Fruit fly (Drosophila melanogaster): Measurements from ENCODE around the gene Cox17.
A peak's percentile ranks its signal among the peaks of the same experiment; 100 is the strongest.

Gene Cox17

dm6 chrX:15063404-15064062, 21.0 kb downstream of the Cox17 start, which contains the start of the genes hiw and ND-B18 (continued):
- no peak for TF ChIP-seq kay (GFP tag; optimal IDR thresholded peaks at IDR 0.05)
- no peak for TF ChIP-seq CG14441 (GFP tag; IDR thresholded peaks at IDR 0.05)
- TF ChIP-seq CG3407 (GFP tag; optimal IDR thresholded peaks at IDR 0.05) = no peak
- no peak for TF ChIP-seq fu2 (GFP tag; optimal IDR thresholded peaks at IDR 0.05)
- no peak for TF ChIP-seq hkb (optimal IDR thresholded peaks at IDR 0.05)
- TF ChIP-seq hkb (GFP tag; IDR thresholded peaks at IDR 0.05) = 0 out of 2 replicates have a peak, but pooled peaks have one; percentile 15
- TF ChIP-seq CG10959 (GFP tag; IDR thresholded peaks at IDR 0.05) = no peak
- TF ChIP-seq cg (GFP tag; optimal IDR thresholded peaks at IDR 0.05) = no peak
- no peak for TF ChIP-seq fru (optimal IDR thresholded peaks at IDR 0.05)
- TF ChIP-seq CG9876 (GFP tag; optimal IDR thresholded peaks at IDR 0.05) = no peak
- TF ChIP-seq CG3065 (GFP tag; optimal IDR thresholded peaks at IDR 0.05) = no peak
- no peak for TF ChIP-seq Kr (GFP tag; optimal IDR thresholded peaks at IDR 0.05)
- TF ChIP-seq CG18476 (GFP tag; optimal IDR thresholded peaks at IDR 0.05) = no peak
- TF ChIP-seq CG2678 (tag; optimal IDR thresholded peaks at IDR 0.05) = no peak
- no peak for TF ChIP-seq CG16779 (GFP tag; IDR thresholded peaks at IDR 0.05)
- TF ChIP-seq sim (GFP tag; IDR thresholded peaks at IDR 0.05) = no peak
- TF ChIP-seq her (GFP tag; optimal IDR thresholded peaks at IDR 0.05) = no peak
- TF ChIP-seq Dp (GFP tag; optimal IDR thresholded peaks at IDR 0.05) = peak; percentile 64
- TF ChIP-seq dan (GFP tag; IDR thresholded peaks at IDR 0.05) = no peak
- TF ChIP-seq nmo (GFP tag; optimal IDR thresholded peaks at IDR 0.05) = peak; percentile 35
- no peak for TF ChIP-seq CG10366 (GFP tag; IDR thresholded peaks at IDR 0.05)
- no peak for TF ChIP-seq insv (GFP tag; optimal IDR thresholded peaks at IDR 0.05)
- TF ChIP-seq Gug (GFP tag; IDR thresholded peaks at IDR 0.05) = no peak
- no peak for TF ChIP-seq jigr1 (GFP tag; IDR thresholded peaks at IDR 0.05)
- no peak for TF ChIP-seq Poxn (GFP tag; IDR thresholded peaks at IDR 0.05)
- TF ChIP-seq lola (GFP tag; optimal IDR thresholded peaks at IDR 0.05) = no peak
- peak; percentile 30 for TF ChIP-seq CG12104 (GFP tag; optimal IDR thresholded peaks at IDR 0.05)
- TF ChIP-seq CG12299 (tag; optimal IDR thresholded peaks at IDR 0.05) = no peak
- no peak for TF ChIP-seq CG2199 (GFP tag; IDR thresholded peaks at IDR 0.05)
- TF ChIP-seq otp (GFP tag; IDR thresholded peaks at IDR 0.05) = no peak
- TF ChIP-seq CG12744 (GFP tag; optimal IDR thresholded peaks at IDR 0.05) = no peak
- peak; percentile 2 for TF ChIP-seq Hr3 (GFP tag; optimal IDR thresholded peaks at IDR 0.05)
- peak; percentile 43 for TF ChIP-seq zfh2 (GFP tag; optimal IDR thresholded peaks at IDR 0.05)
- TF ChIP-seq pfk (GFP tag; optimal IDR thresholded peaks at IDR 0.05) = no peak
- no peak for TF ChIP-seq klu (GFP tag; IDR thresholded peaks at IDR 0.05)
- TF ChIP-seq CG17612 (GFP tag; IDR thresholded peaks at IDR 0.05) = no peak
- TF ChIP-seq usp (GFP tag; optimal IDR thresholded peaks at IDR 0.05) = no peak
- peak; percentile 8 for TF ChIP-seq CG9817 (tag; optimal IDR thresholded peaks at IDR 0.05)
- no peak for TF ChIP-seq BtbVII (GFP tag; optimal IDR thresholded peaks at IDR 0.05)
- TF ChIP-seq Taf1 (GFP tag; IDR thresholded peaks at IDR 0.05) = no peak
- TF ChIP-seq lilli (GFP tag; optimal IDR thresholded peaks at IDR 0.05) = peak; percentile 37
- 0 out of 3 replicates have a peak, but pooled peaks have one; percentile 15 for TF ChIP-seq ken (GFP tag; IDR thresholded peaks at IDR 0.05)
- 0 out of 2 replicates have a peak, but pooled peaks have one; percentile 50 for TF ChIP-seq chm (GFP tag; IDR thresholded peaks at IDR 0.05)
- no peak for TF ChIP-seq sug (tag; optimal IDR thresholded peaks at IDR 0.05)
- TF ChIP-seq al (GFP tag; IDR thresholded peaks at IDR 0.05) = no peak
- TF ChIP-seq tna (GFP tag; IDR thresholded peaks at IDR 0.05; ENCODE audit: partially characterized antibody) = no peak
- no peak for TF ChIP-seq vnd (GFP tag; IDR thresholded peaks at IDR 0.05; ENCODE audit: partially characterized antibody)
- peak; percentile 40 for TF ChIP-seq gfzf (GFP tag; optimal IDR thresholded peaks at IDR 0.05)
- no peak for TF ChIP-seq Max (GFP tag; optimal IDR thresholded peaks at IDR 0.05)
- peak; percentile 41 for TF ChIP-seq CG30403 (GFP tag; optimal IDR thresholded peaks at IDR 0.05)
- no peak for TF ChIP-seq NFAT (GFP tag; IDR thresholded peaks at IDR 0.05)
- 0 out of 2 replicates have a peak, but pooled peaks have one; percentile 15 for TF ChIP-seq ato (GFP tag; IDR thresholded peaks at IDR 0.05; ENCODE audit: partially characterized antibody)

All from whole organism, embryonic.